Fruit fly (Drosophila melanogaster) whole organism, embryonic: ENCODE results near the gene CG12784.
A peak's percentile ranks its signal among the peaks of the same experiment; 100 is the strongest.

ENCODE experiments used
- ATbp ChIP-seq: fragments of 200-800 bp; sonication (Bioruptor generic); optimal IDR thresholded peaks from 2 replicates; lab custom pipeline; 2017; ENCODE audit warnings: missing biosample characterization, mild to moderate bottlenecking, missing genetic modification characterization, missing genetic modification reagents
- CG10543 ChIP-seq: fragments of 200-800 bp; sonication (Bioruptor generic); optimal IDR thresholded peaks from 3 replicates; lab custom pipeline; 2017; ENCODE audit warnings: missing biosample characterization, mild to moderate bottlenecking, missing genetic modification characterization, moderate library complexity
- CG11398 ChIP-seq: fragments of 200-800 bp; sonication (Bioruptor generic); optimal IDR thresholded peaks from 2 replicates; lab custom pipeline; 2016; ENCODE audit warnings: missing biosample characterization, missing genetic modification characterization
- CG1233 ChIP-seq: fragments of 200-800 bp; sonication (Bioruptor generic); optimal IDR thresholded peaks from 4 replicates; lab custom pipeline; 2018; ENCODE audit warnings: missing biosample characterization, mild to moderate bottlenecking, missing genetic modification characterization
- CG13296 ChIP-seq: fragments of 200-800 bp; sonication (Bioruptor generic); optimal IDR thresholded peaks from 3 replicates; lab custom pipeline; 2018; ENCODE audit warnings: missing biosample characterization, mild to moderate bottlenecking, missing genetic modification characterization
- CG16779 ChIP-seq: fragments of 200-800 bp; sonication (Bioruptor generic); IDR thresholded peaks from 2 replicates; pipeline ENCODE4 v1.3.6; 2022; ENCODE audit warnings: missing biosample characterization, missing genetic modification characterization
- CG16813 ChIP-seq: fragments of 200-800 bp; sonication (Bioruptor generic); IDR thresholded peaks from 3 replicates; pipeline ENCODE4 v1.3.6; 2022; ENCODE audit warnings: missing biosample characterization, missing genetic modification characterization; ENCODE audit not compliant: partially characterized antibody
- CG16863 ChIP-seq: fragments of 200-800 bp; sonication (Bioruptor generic); optimal IDR thresholded peaks from 3 replicates; lab custom pipeline; 2016; ENCODE audit warnings: missing biosample characterization, missing genetic modification characterization
- CG17328 ChIP-seq: fragments of 200-800 bp; sonication (Bioruptor generic); IDR thresholded peaks from 2 replicates; pipeline ENCODE4 v1.3.6; 2022; ENCODE audit warnings: missing biosample characterization, missing genetic modification characterization
- CG17802 ChIP-seq: fragments of 200-800 bp; sonication (Bioruptor generic); optimal IDR thresholded peaks from 2 replicates; lab custom pipeline; 2018; ENCODE audit warnings: missing biosample characterization, mild to moderate bottlenecking, missing genetic modification characterization, moderate library complexity
- CG18262 ChIP-seq: fragments of 200-800 bp; optimal IDR thresholded peaks from 3 replicates; lab custom pipeline; 2019; ENCODE audit warnings: missing biosample characterization, mild to moderate bottlenecking, missing genetic modification characterization, moderate library complexity
- CG32772 ChIP-seq: fragments of 200-800 bp; sonication (Bioruptor generic); IDR thresholded peaks from 2 replicates; pipeline ENCODE4 v1.3.6; 2022; ENCODE audit warnings: missing biosample characterization, missing genetic modification characterization
- CG33557 ChIP-seq: fragments of 200-800 bp; sonication (Bioruptor generic); optimal IDR thresholded peaks from 2 replicates; lab custom pipeline; 2019; ENCODE audit warnings: missing biosample characterization, mild to moderate bottlenecking, missing genetic modification characterization, moderate library complexity
- CG6654 ChIP-seq: fragments of 200-800 bp; sonication (Bioruptor generic); optimal IDR thresholded peaks from 2 replicates; lab custom pipeline; 2017; ENCODE audit warnings: missing biosample characterization, mild to moderate bottlenecking, missing genetic modification characterization
- CG7271 ChIP-seq: fragments of 200-800 bp; sonication (Bioruptor generic); optimal IDR thresholded peaks from 2 replicates; lab custom pipeline; 2018; ENCODE audit warnings: missing biosample characterization, mild to moderate bottlenecking, missing genetic modification characterization, moderate library complexity
- CG7786 ChIP-seq: fragments of 200-800 bp; sonication (Bioruptor generic); optimal IDR thresholded peaks from 2 replicates; lab custom pipeline; 2016; ENCODE audit warnings: missing biosample characterization, missing genetic modification characterization
- CHES-1-like ChIP-seq: fragments of 200-800 bp; sonication (Bioruptor generic); optimal IDR thresholded peaks from 2 replicates; lab custom pipeline; 2016; ENCODE audit warnings: missing biosample characterization, missing genetic modification characterization
- D ChIP-seq, 2 experiments: fragments of 200-800 bp in 1 of 2; fragments of >200 bp in 1 of 2; sonication (Bioruptor generic) in 1 of 2; optimal IDR thresholded peaks; 2 replicates in 1 of 2; 3 replicates in 1 of 2; lab custom pipeline; 2017; ENCODE audit warnings: mild to moderate bottlenecking in 1 of 2, missing biosample characterization in 1 of 2, missing genetic modification characterization in 1 of 2, missing genetic modification reagents in 1 of 2
- Dad ChIP-seq: fragments of 200-800 bp; sonication (Bioruptor generic); optimal IDR thresholded peaks from 3 replicates; lab custom pipeline; 2016; ENCODE audit warnings: missing biosample characterization, missing genetic modification characterization
- Deaf1 ChIP-seq: fragments of 200-800 bp; optimal IDR thresholded peaks from 3 replicates; lab custom pipeline; 2019; ENCODE audit warnings: missing biosample characterization, mild to moderate bottlenecking, missing genetic modification characterization, moderate library complexity
- Dfd ChIP-seq, 2 experiments: fragments of >200 bp; optimal IDR thresholded peaks; 2 replicates each; lab custom pipeline; 2017; ENCODE audit warnings: missing biosample characterization in 2 of 2, missing genetic modification characterization in 2 of 2
- E2f2 ChIP-seq: fragments of 200-800 bp; sonication (Bioruptor generic); IDR thresholded peaks from 2 replicates; pipeline ENCODE4 v1.3.6; 2022; ENCODE audit warnings: missing biosample characterization, missing genetic modification characterization
- Gug ChIP-seq: fragments of 200-800 bp; sonication (Bioruptor generic); IDR thresholded peaks from 4 replicates; pipeline ENCODE4 v1.3.6; 2022; ENCODE audit warnings: missing biosample characterization, missing genetic modification characterization
- Jarid2 ChIP-seq: fragments of 200-800 bp; sonication (Bioruptor generic); optimal IDR thresholded peaks from 3 replicates; lab custom pipeline; 2017; ENCODE audit warnings: mild to moderate bottlenecking, missing biosample characterization, missing genetic modification reagents, missing genetic modification characterization
- Lhr ChIP-seq: fragments of 200-800 bp; sonication (Bioruptor generic); optimal IDR thresholded peaks from 3 replicates; lab custom pipeline; 2017; ENCODE audit warnings: mild to moderate bottlenecking, missing biosample characterization, missing genetic modification reagents, missing genetic modification characterization
- Lpt ChIP-seq: fragments of >200 bp; optimal IDR thresholded peaks from 2 replicates; lab custom pipeline; 2018; ENCODE audit warnings: missing biosample characterization, missing genetic modification characterization
- MBD-R2 ChIP-seq: fragments of 200-800 bp; sonication (Bioruptor generic); IDR thresholded peaks from 2 replicates; pipeline ENCODE4 v1.3.6; 2022; ENCODE audit warnings: missing biosample characterization, missing genetic modification characterization
- Med ChIP-seq: fragments of 200-800 bp; sonication (Bioruptor generic); peaks from one replicate; lab custom pipeline; 2016; ENCODE audit warnings: missing biosample characterization, missing genetic modification characterization, mild to moderate bottlenecking, inconsistent platforms, moderate library complexity
- Xrp1 ChIP-seq: fragments of 200-800 bp; sonication (Bioruptor generic); IDR thresholded peaks from 2 replicates; pipeline ENCODE4 v1.3.6; 2022; ENCODE audit warnings: missing biosample characterization, missing genetic modification characterization
- ab ChIP-seq: fragments of 200-800 bp; sonication (Bioruptor generic); optimal IDR thresholded peaks from 2 replicates; lab custom pipeline; 2016; ENCODE audit warnings: missing biosample characterization, missing genetic modification characterization
- abd-A ChIP-seq: fragments of 200-800 bp; sonication (Bioruptor generic); optimal IDR thresholded peaks from 3 replicates; lab custom pipeline; 2019; ENCODE audit warnings: missing biosample characterization, mild to moderate bottlenecking, missing genetic modification characterization, moderate library complexity
- al ChIP-seq: fragments of 200-800 bp; sonication (Bioruptor generic); IDR thresholded peaks from 2 replicates; pipeline ENCODE4 v1.3.6; 2022; ENCODE audit warnings: missing biosample characterization, missing genetic modification characterization
- bcd ChIP-seq: fragments of 200-800 bp; sonication (Bioruptor generic); optimal IDR thresholded peaks from 2 replicates; lab custom pipeline; 2017; ENCODE audit warnings: missing biosample characterization, mild to moderate bottlenecking, missing genetic modification characterization
- bowl ChIP-seq: fragments of 200-800 bp; sonication (Bioruptor generic); IDR thresholded peaks from 2 replicates; pipeline ENCODE4 v1.3.6; 2022; ENCODE audit warnings: missing biosample characterization, missing genetic modification characterization
- chif ChIP-seq, 2 experiments: fragments of 200-800 bp; sonication (Bioruptor generic); optimal IDR thresholded peaks; 3 replicates each; lab custom pipeline; 2016; ENCODE audit warnings: missing biosample characterization in 2 of 2, missing genetic modification characterization in 2 of 2
- crol ChIP-seq: fragments of 200-800 bp; sonication (Bioruptor generic); IDR thresholded peaks from 2 replicates; pipeline ENCODE4 v1.3.6; 2022; ENCODE audit warnings: missing biosample characterization, missing genetic modification characterization
- kni ChIP-seq: fragments of 200-800 bp; sonication (Bioruptor generic); optimal IDR thresholded peaks from 3 replicates; lab custom pipeline; 2017; ENCODE audit warnings: mild to moderate bottlenecking, missing biosample characterization, missing genetic modification reagents, missing genetic modification characterization
- mam ChIP-seq: fragments of 200-800 bp; sonication (Bioruptor generic); optimal IDR thresholded peaks from 3 replicates; lab custom pipeline; 2016; ENCODE audit warnings: missing biosample characterization, missing genetic modification characterization
- peb ChIP-seq: fragments of 200-800 bp; sonication (Bioruptor generic); IDR thresholded peaks from 2 replicates; pipeline ENCODE4 v1.3.6; 2022; ENCODE audit warnings: missing biosample characterization, missing genetic modification characterization
- pho ChIP-seq: fragments of 200-800 bp; sonication (Bioruptor generic); optimal IDR thresholded peaks from 2 replicates; lab custom pipeline; 2016; ENCODE audit warnings: missing biosample characterization, missing genetic modification characterization
- phol ChIP-seq: fragments of 200-800 bp; sonication (Bioruptor generic); optimal IDR thresholded peaks from 3 replicates; lab custom pipeline; 2018; ENCODE audit warnings: missing biosample characterization, mild to moderate bottlenecking, missing genetic modification characterization, moderate library complexity
- rib ChIP-seq: fragments of 200-800 bp; sonication (Bioruptor generic); IDR thresholded peaks from 2 replicates; pipeline ENCODE4 v1.3.6; 2022; ENCODE audit warnings: missing biosample characterization, missing genetic modification characterization
- salm ChIP-seq: fragments of 200-800 bp; sonication (Bioruptor generic); optimal IDR thresholded peaks from 2 replicates; lab custom pipeline; 2018; ENCODE audit warnings: missing biosample characterization, mild to moderate bottlenecking, missing genetic modification characterization
- sens-2 ChIP-seq: fragments of 200-800 bp; sonication (Bioruptor generic); IDR thresholded peaks from 2 replicates; pipeline ENCODE4 v1.3.6; 2022; ENCODE audit warnings: missing biosample characterization, missing genetic modification characterization
- slbo ChIP-seq: fragments of 200-800 bp; sonication (Bioruptor generic); IDR thresholded peaks from 2 replicates; pipeline ENCODE4 v1.3.6; 2022; ENCODE audit warnings: missing biosample characterization, missing genetic modification characterization
- sqz ChIP-seq: fragments of 200-800 bp; sonication (Bioruptor generic); optimal IDR thresholded peaks from 3 replicates; lab custom pipeline; 2018; ENCODE audit warnings: missing biosample characterization, mild to moderate bottlenecking, missing genetic modification characterization
- sr ChIP-seq: fragments of 200-800 bp; sonication (Bioruptor generic); IDR thresholded peaks from 3 replicates; pipeline ENCODE4 v1.3.6; 2022; ENCODE audit warnings: missing biosample characterization, missing genetic modification characterization
- trem ChIP-seq: fragments of 200-800 bp; optimal IDR thresholded peaks from 3 replicates; lab custom pipeline; 2019; ENCODE audit warnings: missing biosample characterization, mild to moderate bottlenecking, missing genetic modification characterization, moderate library complexity
- vfl ChIP-seq: fragments of 200-800 bp; sonication (Bioruptor generic); optimal IDR thresholded peaks from 2 replicates; lab custom pipeline; 2016; ENCODE audit warnings: missing biosample characterization, missing genetic modification characterization
- wdn ChIP-seq: fragments of 200-800 bp; sonication (Bioruptor generic); IDR thresholded peaks from 2 replicates; pipeline ENCODE4 v1.3.6; 2022; ENCODE audit warnings: missing biosample characterization, missing genetic modification characterization
- zen ChIP-seq: fragments of 200-800 bp; sonication (Bioruptor generic); optimal IDR thresholded peaks from 3 replicates; lab custom pipeline; 2018; ENCODE audit warnings: missing biosample characterization, mild to moderate bottlenecking, missing genetic modification characterization, moderate library complexity
- zfh1 ChIP-seq: fragments of 200-800 bp; sonication (Bioruptor generic); IDR thresholded peaks from 3 replicates; pipeline ENCODE4 v1.3.6; 2022; ENCODE audit warnings: missing biosample characterization, missing genetic modification characterization

CG12784 gene

dm6 chr3R:15810369-15810768 lies 47.5 kb downstream of the CG12784 start (continued):
- no peak for TF ChIP-seq Lhr (GFP tag; lab: Kevin White, UChicago)
- TF ChIP-seq trem (tag; lab: Kevin White, UChicago) = peak; percentile 32
- no peak for TF ChIP-seq wdn (GFP tag; lab: Robert Waterston, UW)
- TF ChIP-seq E2f2 = no peak
- TF ChIP-seq bcd (GFP tag; lab: Kevin White, UChicago) = no peak
- TF ChIP-seq kni (GFP tag; lab: Kevin White, UChicago) = no peak
- TF ChIP-seq Xrp1 (GFP tag; lab: Robert Waterston, UW) = no peak
- TF ChIP-seq zen = no peak
- 0 out of 2 replicates have a peak, but pooled peaks have one; percentile 41 for TF ChIP-seq crol
- TF ChIP-seq CG6654 (GFP tag; lab: Kevin White, UChicago) = no peak
- TF ChIP-seq CG17328 (GFP tag; lab: Robert Waterston, UW) = no peak
- TF ChIP-seq CG33557 (GFP tag; lab: Kevin White, UChicago) = no peak
- TF ChIP-seq ab (GFP tag; lab: Kevin White, UChicago) = no peak
- no peak for TF ChIP-seq sqz (GFP tag; lab: Kevin White, UChicago)
- no peak for TF ChIP-seq CG16863 (GFP tag; lab: Kevin White, UChicago)
- peak; percentile 81 for TF ChIP-seq Med (GFP tag; lab: Kevin White, UChicago)
- TF ChIP-seq chif (GFP tag; optimal IDR thresholded peaks at IDR 0.05; lab: Kevin White, UChicago) = no peak
- no peak for TF ChIP-seq zfh1
- no peak for TF ChIP-seq al (GFP tag; lab: Robert Waterston, UW)
- no peak for TF ChIP-seq bowl
- no peak for TF ChIP-seq mam (GFP tag; lab: Kevin White, UChicago)
- TF ChIP-seq CG13296 (GFP tag; lab: Kevin White, UChicago) = no peak
- no peak for TF ChIP-seq ATbp (GFP tag; lab: Kevin White, UChicago)
- no peak for TF ChIP-seq MBD-R2 (GFP tag; lab: Robert Waterston, UW)
- TF ChIP-seq abd-A = no peak
- no peak for TF ChIP-seq CG17802
- TF ChIP-seq CG1233 (GFP tag; lab: Kevin White, UChicago) = peak; percentile 54
- TF ChIP-seq vfl (GFP tag; lab: Kevin White, UChicago) = no peak
- TF ChIP-seq CG16813 = no peak
- no peak for TF ChIP-seq slbo (GFP tag; lab: Robert Waterston, UW)
- TF ChIP-seq Jarid2 (GFP tag; lab: Kevin White, UChicago) = peak; percentile 29
- TF ChIP-seq CG7271 (tag; lab: Kevin White, UChicago) = no peak
- TF ChIP-seq CG7786 (GFP tag; lab: Kevin White, UChicago) = no peak
- TF ChIP-seq Dad (GFP tag; lab: Kevin White, UChicago) = no peak
- peak; percentile 97 for TF ChIP-seq Deaf1 (tag; lab: Kevin White, UChicago)
- peak; percentile 44 for TF ChIP-seq D (optimal IDR thresholded peaks at IDR 0.05; lab: Kevin White, UChicago)
- TF ChIP-seq D (GFP tag; optimal IDR thresholded peaks at IDR 0.05; lab: Kevin White, UChicago) = no peak
- TF ChIP-seq CHES-1-like (GFP tag; lab: Kevin White, UChicago) = no peak
- no peak for TF ChIP-seq pho (GFP tag; lab: Kevin White, UChicago)
- no peak for TF ChIP-seq CG18262 (tag; lab: Kevin White, UChicago)
- no peak for TF ChIP-seq rib
- TF ChIP-seq CG10543 = peak; percentile 11
- TF ChIP-seq CG11398 (GFP tag; lab: Kevin White, UChicago) = no peak
- TF ChIP-seq sens-2 (GFP tag; lab: Robert Waterston, UW) = no peak
- no peak for TF ChIP-seq Lpt (GFP tag; lab: Kevin White, UChicago)
- no peak for TF ChIP-seq sr
- TF ChIP-seq phol (tag; lab: Kevin White, UChicago) = no peak
- TF ChIP-seq Gug (GFP tag; lab: Robert Waterston, UW) = no peak
- no peak for TF ChIP-seq peb (GFP tag; lab: Robert Waterston, UW)
- no peak for TF ChIP-seq Dfd (GFP tag; optimal IDR thresholded peaks at IDR 0.05; lab: Kevin White, UChicago)
- TF ChIP-seq CG32772 = no peak
- TF ChIP-seq CG16779 = 0 out of 2 replicates have a peak, but pooled peaks have one; percentile 12
- no peak for TF ChIP-seq salm
